Fruit fly (Drosophila melanogaster) whole organism, pupa: Measurements from ENCODE around the gene dsf.

Experiments
- CG10348 ChIP-seq: fragments of 200-800 bp; sonication (Bioruptor generic); IDR thresholded peaks from 2 replicates; pipeline ENCODE4 v1.3.6; 2022; ENCODE audit warnings: missing biosample characterization, missing genetic modification characterization
- CG17806 ChIP-seq: fragments of 200-800 bp; sonication (Bioruptor generic); optimal IDR thresholded peaks from 2 replicates; lab custom pipeline; 2018; ENCODE audit warnings: missing biosample characterization, mild to moderate bottlenecking, missing genetic modification characterization, moderate library complexity
- CG34367 ChIP-seq: fragments of 200-800 bp; sonication (Bioruptor generic); optimal IDR thresholded peaks from 2 replicates; lab custom pipeline; 2018; ENCODE audit warnings: missing biosample characterization, mild to moderate bottlenecking, missing genetic modification characterization
- CG8159 ChIP-seq: fragments of 200-800 bp; sonication (Bioruptor generic); optimal IDR thresholded peaks from 3 replicates; lab custom pipeline; 2018; ENCODE audit warnings: missing biosample characterization, mild to moderate bottlenecking, missing genetic modification characterization, moderate library complexity

DNA sequence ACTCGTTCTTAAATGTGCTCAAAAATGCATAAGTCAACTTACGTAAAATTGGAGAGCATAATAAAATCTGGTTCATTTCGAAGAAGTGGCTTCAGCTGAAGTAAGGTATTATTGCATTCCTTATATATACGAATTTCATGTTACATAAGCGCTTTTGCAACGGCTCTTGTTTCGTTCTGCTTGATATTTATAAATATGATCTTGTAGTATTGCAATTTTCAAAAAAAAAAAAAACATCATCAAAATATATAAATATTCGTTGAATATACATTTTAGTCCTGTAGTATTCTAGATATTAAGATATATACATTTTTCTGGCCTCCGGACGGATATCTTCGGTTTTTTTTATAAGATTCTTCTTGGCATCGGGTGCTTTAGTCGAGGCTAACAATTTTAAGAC, 31.9 kb upstream of the dsf start, which contains the start of gene Acp26Aa:
- TF ChIP-seq CG17806 (tag; lab: Kevin White, UChicago) (no peak), CG10348 (GFP tag; lab: Robert Waterston, UW) (no peak), CG34367 (tag; lab: Kevin White, UChicago) (no peak), CG8159 (tag; lab: Kevin White, UChicago) (no peak)
